Fruit fly (Drosophila melanogaster) whole organism, embryonic: ENCODE results near the gene mRpS10.

Experiments
- BEAF-32 ChIP-seq: fragments of 200-800 bp; sonication (Bioruptor generic); optimal IDR thresholded peaks from 3 replicates; lab custom pipeline; 2017; ENCODE audit warnings: missing biosample characterization, missing genetic modification characterization, mild to moderate bottlenecking, moderate library complexity, missing genetic modification reagents
- CG12155 ChIP-seq: fragments of 200-800 bp; sonication (Bioruptor generic); optimal IDR thresholded peaks from 3 replicates; lab custom pipeline; 2016; ENCODE audit warnings: missing biosample characterization, missing genetic modification characterization
- CG12391 ChIP-seq: fragments of 200-800 bp; sonication (Bioruptor generic); optimal IDR thresholded peaks from 3 replicates; lab custom pipeline; 2018; ENCODE audit warnings: missing biosample characterization, mild to moderate bottlenecking, missing genetic modification characterization, moderate library complexity
- CG13775 ChIP-seq: fragments of 200-800 bp; sonication (Bioruptor generic); optimal IDR thresholded peaks from 3 replicates; lab custom pipeline; 2017; ENCODE audit warnings: missing biosample characterization, mild to moderate bottlenecking, missing genetic modification characterization
- CG15514 ChIP-seq: fragments of 200-800 bp; sonication (Bioruptor generic); optimal IDR thresholded peaks from 3 replicates; lab custom pipeline; 2017; ENCODE audit warnings: missing biosample characterization, missing genetic modification characterization, mild to moderate bottlenecking, moderate library complexity, missing genetic modification reagents
- CG1603 ChIP-seq: fragments of 200-800 bp; sonication (Bioruptor generic); optimal IDR thresholded peaks from 2 replicates; lab custom pipeline; 2019; ENCODE audit warnings: missing biosample characterization, mild to moderate bottlenecking, missing genetic modification characterization, moderate library complexity
- CG16815 ChIP-seq: fragments of 200-800 bp; sonication (Bioruptor generic); optimal IDR thresholded peaks from 3 replicates; lab custom pipeline; 2017; ENCODE audit warnings: missing biosample characterization, mild to moderate bottlenecking, missing genetic modification characterization
- CG16863 ChIP-seq: fragments of 200-800 bp; sonication (Bioruptor generic); optimal IDR thresholded peaks from 3 replicates; lab custom pipeline; 2016; ENCODE audit warnings: missing biosample characterization, missing genetic modification characterization
- CG17361 ChIP-seq: fragments of 200-800 bp; sonication (Bioruptor generic); IDR thresholded peaks from 3 replicates; pipeline ENCODE4 v1.3.6; 2022; ENCODE audit warnings: missing biosample characterization, missing genetic modification characterization
- CG17385 ChIP-seq: fragments of 200-800 bp; sonication (Bioruptor generic); optimal IDR thresholded peaks from 3 replicates; lab custom pipeline; 2018; ENCODE audit warnings: missing biosample characterization, mild to moderate bottlenecking, missing genetic modification characterization
- CG18262 ChIP-seq: fragments of 200-800 bp; optimal IDR thresholded peaks from 3 replicates; lab custom pipeline; 2019; ENCODE audit warnings: missing biosample characterization, mild to moderate bottlenecking, missing genetic modification characterization, moderate library complexity
- CG2129 ChIP-seq: fragments of 200-800 bp; sonication (Bioruptor generic); IDR thresholded peaks from 2 replicates; pipeline ENCODE4 v1.3.6; 2022; ENCODE audit warnings: missing biosample characterization, missing genetic modification characterization; ENCODE audit not compliant: partially characterized antibody
- CG30020 ChIP-seq: fragments of 200-800 bp; optimal IDR thresholded peaks from 2 replicates; lab custom pipeline; 2019; ENCODE audit warnings: missing biosample characterization, mild to moderate bottlenecking, missing genetic modification characterization, moderate library complexity
- CG32532 ChIP-seq: fragments of 200-800 bp; sonication (Bioruptor generic); IDR thresholded peaks from 2 replicates; pipeline ENCODE4 v1.3.6; 2022; ENCODE audit warnings: missing biosample characterization, missing genetic modification characterization
- CG3281 ChIP-seq: fragments of 200-800 bp; sonication (Bioruptor generic); optimal IDR thresholded peaks from 3 replicates; lab custom pipeline; 2017; ENCODE audit warnings: missing biosample characterization, mild to moderate bottlenecking, missing genetic modification characterization
- CG34224 ChIP-seq: fragments of 200-800 bp; sonication (Bioruptor generic); IDR thresholded peaks from 3 replicates; pipeline ENCODE4 v1.3.6; 2022; ENCODE audit warnings: missing biosample characterization, missing genetic modification characterization; ENCODE audit not compliant: partially characterized antibody
- CG7556 ChIP-seq: fragments of 200-800 bp; sonication (Bioruptor generic); optimal IDR thresholded peaks from 2 replicates; lab custom pipeline; 2017; ENCODE audit warnings: missing biosample characterization, mild to moderate bottlenecking, missing genetic modification characterization
- CG8290 ChIP-seq, 3 experiments: fragments of 200-800 bp; sonication (Bioruptor generic); optimal IDR thresholded peaks; 2 replicates each; lab custom pipeline; 2016 to 2019; ENCODE audit warnings: missing biosample characterization in 3 of 3, missing genetic modification characterization in 3 of 3, mild to moderate bottlenecking in 2 of 3, moderate library complexity in 1 of 3
- CG9797 ChIP-seq: fragments of 200-800 bp; sonication (Bioruptor generic); optimal IDR thresholded peaks from 3 replicates; lab custom pipeline; 2018; ENCODE audit warnings: missing biosample characterization, mild to moderate bottlenecking, missing genetic modification characterization
- D19B ChIP-seq: fragments of 200-800 bp; sonication (Bioruptor generic); optimal IDR thresholded peaks from 2 replicates; lab custom pipeline; 2017; ENCODE audit warnings: missing biosample characterization, mild to moderate bottlenecking, missing genetic modification characterization
- E2f2 ChIP-seq: fragments of 200-800 bp; sonication (Bioruptor generic); IDR thresholded peaks from 2 replicates; pipeline ENCODE4 v1.3.6; 2022; ENCODE audit warnings: missing biosample characterization, missing genetic modification characterization
- Ets97D ChIP-seq: fragments of 200-800 bp; sonication (Bioruptor generic); optimal IDR thresholded peaks from 3 replicates; lab custom pipeline; 2016; ENCODE audit warnings: missing biosample characterization, missing genetic modification characterization
- H15 ChIP-seq: fragments of 200-800 bp; sonication (Bioruptor generic); IDR thresholded peaks from 3 replicates; pipeline ENCODE4 v1.3.6; 2022; ENCODE audit warnings: missing biosample characterization, missing genetic modification characterization
- HmgZ ChIP-seq: fragments of 200-800 bp; sonication (Bioruptor generic); optimal IDR thresholded peaks from 2 replicates; lab custom pipeline; 2018; ENCODE audit warnings: missing biosample characterization, mild to moderate bottlenecking, missing genetic modification characterization
- Hr39 ChIP-seq: fragments of >200 bp; optimal IDR thresholded peaks from 2 replicates; lab custom pipeline; 2017
- Hsf ChIP-seq: fragments of 200-800 bp; sonication (Bioruptor generic); optimal IDR thresholded peaks from 3 replicates; lab custom pipeline; 2016; ENCODE audit warnings: missing biosample characterization, missing genetic modification characterization
- MBD-R2 ChIP-seq: fragments of 200-800 bp; sonication (Bioruptor generic); IDR thresholded peaks from 2 replicates; pipeline ENCODE4 v1.3.6; 2022; ENCODE audit warnings: missing biosample characterization, missing genetic modification characterization
- MESR4 ChIP-seq: fragments of 200-800 bp; sonication (Bioruptor generic); optimal IDR thresholded peaks from 2 replicates; lab custom pipeline; 2018; ENCODE audit warnings: missing biosample characterization, mild to moderate bottlenecking, missing genetic modification characterization, moderate library complexity
- Med ChIP-seq: fragments of 200-800 bp; sonication (Bioruptor generic); peaks from one replicate; lab custom pipeline; 2016; ENCODE audit warnings: missing biosample characterization, missing genetic modification characterization, mild to moderate bottlenecking, inconsistent platforms, moderate library complexity
- NfI ChIP-seq: fragments of 200-800 bp; sonication (Bioruptor generic); optimal IDR thresholded peaks from 3 replicates; lab custom pipeline; 2018; ENCODE audit warnings: missing biosample characterization, mild to moderate bottlenecking, missing genetic modification characterization, moderate library complexity
- Sry-δ ChIP-seq: fragments of 200-800 bp; sonication (Bioruptor generic); optimal IDR thresholded peaks from 2 replicates; lab custom pipeline; 2016; ENCODE audit warnings: missing biosample characterization, missing genetic modification characterization
- chinmo ChIP-seq: fragments of 200-800 bp; sonication (Bioruptor generic); IDR thresholded peaks from 4 replicates; pipeline ENCODE4 v1.3.6; 2022; ENCODE audit warnings: missing biosample characterization, missing genetic modification characterization; ENCODE audit not compliant: partially characterized antibody
- dpn ChIP-seq, 2 experiments: fragments of 200-800 bp; sonication (Bioruptor generic); optimal IDR thresholded peaks; 3 replicates each; lab custom pipeline; 2016; ENCODE audit warnings: missing biosample characterization in 2 of 2, missing genetic modification characterization in 2 of 2
- exex ChIP-seq: fragments of 200-800 bp; sonication (Bioruptor generic); optimal IDR thresholded peaks from 4 replicates; lab custom pipeline; 2018; ENCODE audit warnings: missing biosample characterization, mild to moderate bottlenecking, missing genetic modification characterization, moderate library complexity
- gce ChIP-seq: fragments of 200-800 bp; sonication (Bioruptor generic); IDR thresholded peaks from 3 replicates; pipeline ENCODE4 v1.3.6; 2022; ENCODE audit warnings: missing biosample characterization, missing genetic modification characterization
- hbn ChIP-seq: fragments of 200-800 bp; sonication (Bioruptor generic); IDR thresholded peaks from 2 replicates; pipeline ENCODE4 v1.3.6; 2022; ENCODE audit warnings: missing biosample characterization, missing genetic modification characterization; ENCODE audit not compliant: partially characterized antibody
- nerfin-1 ChIP-seq: fragments of 200-800 bp; sonication (Bioruptor generic); optimal IDR thresholded peaks from 3 replicates; lab custom pipeline; 2019; ENCODE audit warnings: missing biosample characterization, mild to moderate bottlenecking, missing genetic modification characterization, moderate library complexity
- onecut ChIP-seq: fragments of 200-800 bp; sonication (Bioruptor generic); IDR thresholded peaks from 2 replicates; pipeline ENCODE4 v1.3.6; 2022; ENCODE audit warnings: missing biosample characterization, missing genetic modification characterization
- peb ChIP-seq: fragments of 200-800 bp; sonication (Bioruptor generic); IDR thresholded peaks from 2 replicates; pipeline ENCODE4 v1.3.6; 2022; ENCODE audit warnings: missing biosample characterization, missing genetic modification characterization
- sens ChIP-seq: fragments of 200-800 bp; sonication (Bioruptor generic); peaks from one replicate; lab custom pipeline; 2016; ENCODE audit warnings: missing biosample characterization, missing genetic modification characterization
- seq ChIP-seq: fragments of 200-800 bp; sonication (Bioruptor generic); IDR thresholded peaks from 2 replicates; pipeline ENCODE4 v1.3.6; 2022; ENCODE audit warnings: missing biosample characterization, missing genetic modification characterization
- shn ChIP-seq: fragments of 200-800 bp; sonication (Bioruptor generic); optimal IDR thresholded peaks from 3 replicates; lab custom pipeline; 2016; ENCODE audit warnings: missing biosample characterization, missing genetic modification characterization
- slbo ChIP-seq: fragments of 200-800 bp; sonication (Bioruptor generic); IDR thresholded peaks from 2 replicates; pipeline ENCODE4 v1.3.6; 2022; ENCODE audit warnings: missing biosample characterization, missing genetic modification characterization
- slp2 ChIP-seq: fragments of 200-800 bp; sonication (Bioruptor generic); optimal IDR thresholded peaks from 2 replicates; lab custom pipeline; 2016; ENCODE audit warnings: missing biosample characterization, missing genetic modification characterization
- stc ChIP-seq: fragments of 200-800 bp; sonication (Bioruptor generic); IDR thresholded peaks from 2 replicates; pipeline ENCODE4 v1.3.6; 2022; ENCODE audit warnings: missing biosample characterization, missing genetic modification characterization
- vvl ChIP-seq: fragments of 200-800 bp; sonication (Bioruptor generic); IDR thresholded peaks from 2 replicates; pipeline ENCODE4 v1.3.6; 2022; ENCODE audit warnings: missing biosample characterization, missing genetic modification characterization

Gene mRpS10

dm6 chr3R:15208712-15209499 lies 20.6 kb upstream of the mRpS10 start, which contains the start of the genes Spn88Eb and Mau2 (continued):
- no peak for TF ChIP-seq gce (GFP tag; lab: Robert Waterston, UW)
- peak; percentile 67 for TF ChIP-seq MESR4 (GFP tag; lab: Kevin White, UChicago)

- TF ChIP-seq CG7556 (GFP tag; lab: Kevin White, UChicago) (no peak), vvl (GFP tag; lab: Robert Waterston, UW) (no peak), CG2129 (peak; percentile 18; the same call in 1 of the 2 replicates), Ets97D (GFP tag; lab: Kevin White, UChicago) (peak; percentile 44), stc (no peak), CG16815 (GFP tag; lab: Kevin White, UChicago) (no peak), H15 (GFP tag; lab: Robert Waterston, UW) (no peak), MBD-R2 (peak; percentile 52), Hr39 (lab: Kevin White, UChicago) (no peak), CG12391 (tag; lab: Kevin White, UChicago) (peak; percentile 43), Hsf (GFP tag; lab: Kevin White, UChicago) (peak; percentile 0), NfI (GFP tag; lab: Kevin White, UChicago) (peak; percentile 3), CG3281 (GFP tag; lab: Kevin White, UChicago) (no peak), seq (GFP tag; lab: Robert Waterston, UW) (no peak), dpn (GFP tag; optimal IDR thresholded peaks at IDR 0.05; lab: Kevin White, UChicago) (peak in 1 of 2 experiments; percentile 9), CG12155 (peak; percentile 21), CG8290 (GFP tag; optimal IDR thresholded peaks at IDR 0.05; lab: Kevin White, UChicago) (no peak), CG8290 (tag; optimal IDR thresholded peaks at IDR 0.05; lab: Kevin White, UChicago) (no peak), CG13775 (GFP tag; lab: Kevin White, UChicago) (peak; percentile 3), slbo (GFP tag; lab: Robert Waterston, UW) (no peak), CG15514 (GFP tag; lab: Kevin White, UChicago) (peak; percentile 20), CG17385 (GFP tag; lab: Kevin White, UChicago) (peak; percentile 4), CG30020 (tag; lab: Kevin White, UChicago) (peak; percentile 47), Med (GFP tag; lab: Kevin White, UChicago) (peak; percentile 57), chinmo (GFP tag; lab: Robert Waterston, UW) (0 out of 4 replicates have a peak, but pooled peaks have one; percentile 17), onecut (GFP tag; lab: Robert Waterston, UW) (no peak), HmgZ (tag; lab: Kevin White, UChicago) (peak; percentile 48), peb (no peak), Sry-δ (peak; percentile 74), CG17361 (GFP tag; lab: Robert Waterston, UW) (peak; percentile 33; the same call in 1 of the 3 replicates), D19B (GFP tag; lab: Kevin White, UChicago) (no peak), nerfin-1 (tag; lab: Kevin White, UChicago) (no peak), E2f2 (peak; percentile 92), CG1603 (tag; lab: Kevin White, UChicago) (peak; percentile 50), exex (peak; percentile 38), CG32532 (GFP tag; lab: Robert Waterston, UW) (peak; percentile 10; the same call in 1 of the 2 replicates), shn (GFP tag; lab: Kevin White, UChicago) (no peak), CG18262 (peak; percentile 22), BEAF-32 (peak; percentile 78), slp2 (no peak), sens (GFP tag; lab: Kevin White, UChicago) (peak; percentile 85), hbn (GFP tag; lab: Robert Waterston, UW) (peak; percentile 39), CG16863 (GFP tag; lab: Kevin White, UChicago) (no peak), CG34224 (GFP tag; lab: Robert Waterston, UW) (peak; percentile 77), CG9797 (GFP tag; lab: Kevin White, UChicago) (peak; percentile 84)
These were observed 16.0 kb upstream of the mRpS10 start, which contains the start of the genes CG6654 and CG4210 for dm6 chr3R:15213362-15213989. Gene CG6654 (minus strand): TSS chr3R:15213658. Gene CG4210 (plus strand): TSS chr3R:15213974.
